Worm (Caenorhabditis elegans): Measurements from ENCODE around the gene dgk-2.

The dgk-2 gene

DNA sequence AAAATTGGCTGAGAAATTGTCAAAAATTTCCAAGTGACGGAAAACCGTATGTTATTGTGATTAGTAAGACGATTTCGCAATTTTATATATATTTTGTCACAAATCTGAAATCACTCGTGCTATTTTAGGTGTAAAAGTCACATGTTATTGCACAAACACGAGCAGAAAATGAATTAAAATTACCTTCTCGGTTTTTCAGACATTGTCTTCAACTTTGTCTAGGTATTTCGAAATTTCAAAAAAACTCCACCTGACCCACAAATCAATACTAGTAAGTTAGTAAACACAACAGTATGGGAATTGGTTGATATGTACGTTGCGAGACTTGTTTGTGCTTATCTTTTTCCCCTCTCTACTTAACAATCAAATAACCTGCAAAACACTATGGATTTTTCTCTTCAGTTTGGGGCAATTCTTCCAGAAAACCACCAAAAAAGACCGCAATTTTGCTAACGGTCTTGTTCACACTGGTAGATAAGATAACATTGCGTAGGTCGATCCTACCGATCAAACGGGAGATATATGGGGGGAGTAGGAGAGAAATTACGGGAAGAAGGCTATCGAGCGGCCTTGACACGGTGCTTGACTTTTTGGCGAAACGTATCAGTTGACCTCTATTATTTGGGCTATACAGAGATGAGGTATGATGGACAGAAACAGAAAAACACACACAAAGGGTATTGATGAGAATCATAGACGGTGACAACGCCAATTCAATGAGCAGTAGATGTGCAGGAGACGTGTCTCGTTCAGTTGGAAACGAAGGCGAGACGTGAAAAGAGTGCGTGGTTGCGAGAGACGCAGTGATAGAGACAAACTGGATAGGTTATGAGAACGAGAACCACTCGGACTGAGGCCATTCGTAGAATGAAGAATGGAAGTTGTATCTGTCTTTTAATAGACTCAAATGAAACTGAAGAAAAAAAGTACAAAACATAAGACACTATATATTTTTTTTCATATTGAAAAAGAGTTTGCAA lies 17.9 kb upstream of the dgk-2 start, which contains the start of gene C07A12.7:
Gene C07A12.7, minus strand, starts transcription at position 308 of the 980 bp plus-strand sequence.
- TF ChIP-seq elt-2 (tag; optimal IDR thresholded peaks at IDR 0.05) (peak; percentile 24), tbx-2 (tag; optimal IDR thresholded peaks at IDR 0.05) (peak; percentile 11), nfya-1 (tag; optimal IDR thresholded peaks at IDR 0.05) (peak; percentile 12), madf-2 (tag; optimal IDR thresholded peaks at IDR 0.05) (no peak), hlh-13 (GFP tag; optimal IDR thresholded peaks at IDR 0.05) (no peak), sdc-2 (tag; optimal IDR thresholded peaks at IDR 0.05) (peak; percentile 2), unc-55 (GFP tag; optimal IDR thresholded peaks at IDR 0.05) (peak; percentile 11), fkh-6 (tag; optimal IDR thresholded peaks at IDR 0.05) (no peak), rnt-1 (tag; optimal IDR thresholded peaks at IDR 0.05) (peak; percentile 69), pros-1 (tag; optimal IDR thresholded peaks at IDR 0.05) (no peak), ceh-6 (GFP tag; optimal IDR thresholded peaks at IDR 0.05) (no peak), ceh-34 (tag; optimal IDR thresholded peaks at IDR 0.05) (no peak), pat-9 (tag; optimal IDR thresholded peaks at IDR 0.05) (no peak), ceh-48 (tag; optimal IDR thresholded peaks at IDR 0.05) (no peak)

- TF ChIP-seq ceh-48 (tag; optimal IDR thresholded peaks at IDR 0.05) (peak; percentile 54), ttx-3 (tag; optimal IDR thresholded peaks at IDR 0.05) (no peak), ets-4 (tag; optimal IDR thresholded peaks at IDR 0.05) (no peak), pha-4 (tag; optimal IDR thresholded peaks at IDR 0.05) (no peak), ceh-14 (tag; optimal IDR thresholded peaks at IDR 0.05) (no peak)
Observed at ce11 chrX:4521166-4521565, 17.0 kb upstream of the dgk-2 start.

- TF ChIP-seq ceh-6 (GFP tag; optimal IDR thresholded peaks at IDR 0.05): no peak
- no peak for TF ChIP-seq F13H6.1 (tag; optimal IDR thresholded peaks at IDR 0.05)
- no peak for TF ChIP-seq nhr-232 (tag; optimal IDR thresholded peaks at IDR 0.05)
Observed at ce11 chrX:4519968-4520367, 15.8 kb upstream of the dgk-2 start.

- TF ChIP-seq nhr-11 (tag; optimal IDR thresholded peaks at IDR 0.05) (no peak), ceh-31 (tag; optimal IDR thresholded peaks at IDR 0.05) (no peak), zip-5 (tag; optimal IDR thresholded peaks at IDR 0.05) (no peak), hlh-6 (tag; optimal IDR thresholded peaks at IDR 0.05) (no peak), fkh-10 (GFP tag; optimal IDR thresholded peaks at IDR 0.05) (no peak), ceh-19 (GFP tag; optimal IDR thresholded peaks at IDR 0.05) (no peak), hlh-13 (GFP tag; optimal IDR thresholded peaks at IDR 0.05) (no peak), mec-3 (tag; optimal IDR thresholded peaks at IDR 0.05; ENCODE audit: borderline replicate concordance) (no peak), nfya-1 (tag; optimal IDR thresholded peaks at IDR 0.05) (no peak), pha-4 (tag; optimal IDR thresholded peaks at IDR 0.05) (no peak), ceh-34 (tag; optimal IDR thresholded peaks at IDR 0.05) (no peak), sox-2 (GFP tag; IDR thresholded peaks at IDR 0.05) (no peak)
Observed at ce11 chrX:4516758-4517157, 12.6 kb upstream of the dgk-2 start.

DNA sequence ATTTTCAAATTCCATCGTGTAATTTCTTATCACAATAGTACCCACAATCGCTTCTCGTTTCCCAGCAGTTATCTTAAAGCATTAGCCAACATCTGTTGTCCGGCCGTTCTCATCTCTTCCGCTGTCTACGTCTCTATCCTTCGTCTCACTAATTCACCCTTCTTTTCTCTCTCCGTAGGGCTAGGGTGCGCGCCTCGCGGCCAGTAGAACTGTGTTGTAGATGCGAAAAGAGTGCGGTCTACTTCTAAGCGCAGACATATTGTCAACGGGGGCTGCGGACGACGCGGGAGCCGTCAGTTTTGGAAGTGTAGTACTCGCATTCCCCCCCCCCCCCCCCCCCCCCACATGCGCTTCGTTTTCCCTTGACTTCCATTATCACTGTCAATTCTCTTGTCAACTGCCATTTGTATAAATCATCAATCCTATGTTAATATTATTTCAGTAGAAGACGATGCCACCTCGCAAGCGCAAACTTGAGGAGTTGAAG lies 9.5 kb upstream of the dgk-2 start, which contains the start of gene spr-3:
Gene spr-3, plus strand, starts transcription at position 437 of the 487 bp plus-strand sequence.
- no peak for TF ChIP-seq rnt-1 (tag; optimal IDR thresholded peaks at IDR 0.05)
- TF ChIP-seq C08G9.2 (tag; optimal IDR thresholded peaks at IDR 0.05): no peak
- no peak for TF ChIP-seq ama-1 (optimal IDR thresholded peaks at IDR 0.05)
- peak; percentile 12 for TF ChIP-seq nfya-1 (tag; optimal IDR thresholded peaks at IDR 0.05)

DNA sequence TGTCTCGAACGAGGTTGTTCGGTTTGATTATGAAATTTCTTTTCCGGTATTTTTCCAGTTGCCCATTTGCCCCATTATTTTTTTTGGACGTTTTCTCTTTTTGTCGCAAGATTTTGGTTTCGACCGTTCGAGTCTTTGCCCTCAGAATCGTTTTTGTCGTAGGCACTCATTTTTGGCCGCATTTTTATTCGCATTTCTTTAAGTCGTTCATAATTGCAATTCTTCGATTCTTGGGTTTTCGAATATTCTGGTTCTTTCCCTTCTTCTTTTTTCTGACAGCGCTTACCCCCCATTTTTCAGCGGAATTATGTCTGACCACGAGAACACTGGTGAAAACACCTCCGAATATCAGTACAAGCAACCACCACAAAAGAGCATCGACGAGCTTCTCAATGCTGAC lies 4.0 kb upstream of the dgk-2 start, which contains the start of gene rhi-1:
Gene rhi-1, plus strand, starts transcription at position 301 of the 400 bp plus-strand sequence.
- TF ChIP-seq unc-55 (GFP tag; optimal IDR thresholded peaks at IDR 0.05) (no peak), ceh-22 (tag; optimal IDR thresholded peaks at IDR 0.05) (no peak), ref-2 (tag; optimal IDR thresholded peaks at IDR 0.05) (no peak), ceh-30 (tag; optimal IDR thresholded peaks at IDR 0.05) (no peak), nfya-1 (tag; optimal IDR thresholded peaks at IDR 0.05) (no peak), hlh-30 (tag; optimal IDR thresholded peaks at IDR 0.05; ENCODE audit: insufficient read depth) (no peak), hlh-13 (GFP tag; optimal IDR thresholded peaks at IDR 0.05) (no peak), dmd-4 (tag; optimal IDR thresholded peaks at IDR 0.05; ENCODE audit: borderline replicate concordance) (no peak), ceh-6 (GFP tag; optimal IDR thresholded peaks at IDR 0.05) (no peak), rnt-1 (tag; optimal IDR thresholded peaks at IDR 0.05) (no peak), ceh-48 (tag; optimal IDR thresholded peaks at IDR 0.05) (no peak), ceh-34 (tag; optimal IDR thresholded peaks at IDR 0.05) (no peak), F13H6.1 (tag; optimal IDR thresholded peaks at IDR 0.05) (no peak), ceh-9 (tag; optimal IDR thresholded peaks at IDR 0.05) (no peak), pag-3 (tag; optimal IDR thresholded peaks at IDR 0.05; ENCODE audit: borderline replicate concordance) (no peak), odd-2 (tag; optimal IDR thresholded peaks at IDR 0.05) (no peak), ama-1 (optimal IDR thresholded peaks at IDR 0.05) (no peak), ceh-31 (tag; optimal IDR thresholded peaks at IDR 0.05) (no peak)
